Fruit fly (Drosophila melanogaster) whole organism, embryonic: Measurements from ENCODE around the gene wit.

Source experiments
- Asciz ChIP-seq: fragments of 200-800 bp; sonication (Bioruptor generic); optimal IDR thresholded peaks from 2 replicates; lab custom pipeline; 2017; ENCODE audit warnings: missing biosample characterization, mild to moderate bottlenecking, missing genetic modification characterization, missing genetic modification reagents
- BEAF-32 ChIP-seq: fragments of 200-800 bp; sonication (Bioruptor generic); optimal IDR thresholded peaks from 3 replicates; lab custom pipeline; 2017; ENCODE audit warnings: missing biosample characterization, missing genetic modification characterization, mild to moderate bottlenecking, moderate library complexity, missing genetic modification reagents
- CG10366 ChIP-seq: fragments of 200-800 bp; sonication (Bioruptor generic); IDR thresholded peaks from 2 replicates; pipeline ENCODE4 v1.3.6; 2022; ENCODE audit warnings: missing biosample characterization, missing genetic modification characterization
- CG11504 ChIP-seq: fragments of 200-800 bp; sonication (Bioruptor generic); optimal IDR thresholded peaks from 3 replicates; lab custom pipeline; 2019; ENCODE audit warnings: missing biosample characterization, mild to moderate bottlenecking, missing genetic modification characterization, moderate library complexity
- CG12104 ChIP-seq: fragments of 200-800 bp; sonication (Bioruptor generic); optimal IDR thresholded peaks from 3 replicates; lab custom pipeline; 2016; ENCODE audit warnings: missing biosample characterization, missing genetic modification characterization
- CG13287 ChIP-seq: fragments of 200-800 bp; sonication (Bioruptor generic); IDR thresholded peaks from 2 replicates; pipeline ENCODE4 v1.3.6; 2022; ENCODE audit warnings: missing biosample characterization, missing genetic modification characterization; ENCODE audit not compliant: partially characterized antibody
- CG13775 ChIP-seq: fragments of 200-800 bp; sonication (Bioruptor generic); optimal IDR thresholded peaks from 3 replicates; lab custom pipeline; 2017; ENCODE audit warnings: missing biosample characterization, mild to moderate bottlenecking, missing genetic modification characterization
- CG14050 ChIP-seq: fragments of 200-800 bp; sonication (Bioruptor generic); IDR thresholded peaks from 3 replicates; pipeline ENCODE4 v1.3.6; 2022; ENCODE audit warnings: missing biosample characterization, missing genetic modification characterization
- CG14667 ChIP-seq: fragments of 200-800 bp; sonication (Bioruptor generic); IDR thresholded peaks from 2 replicates; pipeline ENCODE4 v1.3.6; 2022; ENCODE audit warnings: missing biosample characterization, missing genetic modification characterization
- CG15479 ChIP-seq: fragments of 200-800 bp; sonication (Bioruptor generic); optimal IDR thresholded peaks from 3 replicates; lab custom pipeline; 2019; ENCODE audit warnings: missing biosample characterization, mild to moderate bottlenecking, missing genetic modification characterization, moderate library complexity
- CG1603 ChIP-seq: fragments of 200-800 bp; sonication (Bioruptor generic); optimal IDR thresholded peaks from 2 replicates; lab custom pipeline; 2019; ENCODE audit warnings: missing biosample characterization, mild to moderate bottlenecking, missing genetic modification characterization, moderate library complexity
- CG16813 ChIP-seq: fragments of 200-800 bp; sonication (Bioruptor generic); IDR thresholded peaks from 3 replicates; pipeline ENCODE4 v1.3.6; 2022; ENCODE audit warnings: missing biosample characterization, missing genetic modification characterization; ENCODE audit not compliant: partially characterized antibody
- CG17361 ChIP-seq: fragments of 200-800 bp; sonication (Bioruptor generic); IDR thresholded peaks from 3 replicates; pipeline ENCODE4 v1.3.6; 2022; ENCODE audit warnings: missing biosample characterization, missing genetic modification characterization
- CG17568 ChIP-seq: fragments of 200-800 bp; sonication (Bioruptor generic); optimal IDR thresholded peaks from 2 replicates; lab custom pipeline; 2018; ENCODE audit warnings: missing biosample characterization, mild to moderate bottlenecking, missing genetic modification characterization, moderate library complexity
- CG17612 ChIP-seq: fragments of 200-800 bp; sonication (Bioruptor generic); IDR thresholded peaks from 2 replicates; pipeline ENCODE4 v1.3.6; 2022; ENCODE audit warnings: missing biosample characterization, missing genetic modification characterization
- CG18011 ChIP-seq: fragments of 200-800 bp; sonication (Bioruptor generic); optimal IDR thresholded peaks from 2 replicates; lab custom pipeline; 2017; ENCODE audit warnings: missing biosample characterization, missing genetic modification characterization, mild to moderate bottlenecking, moderate library complexity, missing genotype
- CG18476 ChIP-seq: fragments of 200-800 bp; sonication (Bioruptor generic); optimal IDR thresholded peaks from 2 replicates; lab custom pipeline; 2016; ENCODE audit warnings: missing biosample characterization, mild to moderate bottlenecking, missing genetic modification characterization
- CG18619 ChIP-seq: fragments of 200-800 bp; sonication (Bioruptor generic); optimal IDR thresholded peaks from 3 replicates; lab custom pipeline; 2017; ENCODE audit warnings: missing biosample characterization, mild to moderate bottlenecking, missing genetic modification characterization
- CG30020 ChIP-seq: fragments of 200-800 bp; optimal IDR thresholded peaks from 2 replicates; lab custom pipeline; 2019; ENCODE audit warnings: missing biosample characterization, mild to moderate bottlenecking, missing genetic modification characterization, moderate library complexity
- CG30431 ChIP-seq: fragments of 200-800 bp; sonication (Bioruptor generic); optimal IDR thresholded peaks from 2 replicates; lab custom pipeline; 2017; ENCODE audit warnings: missing biosample characterization, missing genetic modification characterization
- CG3281 ChIP-seq: fragments of 200-800 bp; sonication (Bioruptor generic); optimal IDR thresholded peaks from 3 replicates; lab custom pipeline; 2017; ENCODE audit warnings: missing biosample characterization, mild to moderate bottlenecking, missing genetic modification characterization
- CG33213 ChIP-seq: fragments of 200-800 bp; sonication (Bioruptor generic); optimal IDR thresholded peaks from 3 replicates; lab custom pipeline; 2016; ENCODE audit warnings: missing biosample characterization, missing genetic modification characterization
- CG4730 ChIP-seq: fragments of 200-800 bp; sonication (Bioruptor generic); IDR thresholded peaks from 2 replicates; pipeline ENCODE4 v1.3.6; 2022; ENCODE audit warnings: missing biosample characterization, missing genetic modification characterization
- CG6689 ChIP-seq: fragments of 200-800 bp; sonication (Bioruptor generic); IDR thresholded peaks from 2 replicates; pipeline ENCODE4 v1.3.6; 2022; ENCODE audit warnings: missing biosample characterization, missing genetic modification characterization
- CG6791 ChIP-seq: fragments of 200-800 bp; sonication (Bioruptor generic); IDR thresholded peaks from 3 replicates; pipeline ENCODE4 v1.3.6; 2022; ENCODE audit warnings: missing biosample characterization, missing genetic modification characterization; ENCODE audit not compliant: partially characterized antibody
- CG7786 ChIP-seq: fragments of 200-800 bp; sonication (Bioruptor generic); optimal IDR thresholded peaks from 2 replicates; lab custom pipeline; 2016; ENCODE audit warnings: missing biosample characterization, missing genetic modification characterization
- CG8089 ChIP-seq: fragments of 200-800 bp; sonication (Bioruptor generic); optimal IDR thresholded peaks from 3 replicates; lab custom pipeline; 2016; ENCODE audit warnings: missing biosample characterization, missing genetic modification characterization
- CG8290 ChIP-seq, 3 experiments: fragments of 200-800 bp; sonication (Bioruptor generic); optimal IDR thresholded peaks; 2 replicates each; lab custom pipeline; 2016 to 2019; ENCODE audit warnings: missing biosample characterization in 3 of 3, missing genetic modification characterization in 3 of 3, mild to moderate bottlenecking in 2 of 3, moderate library complexity in 1 of 3
- CTCF ChIP-seq: fragments of 200-800 bp; sonication (Bioruptor generic); optimal IDR thresholded peaks from 2 replicates; lab custom pipeline; 2017; ENCODE audit warnings: missing biosample characterization, mild to moderate bottlenecking, missing genetic modification characterization, moderate library complexity
- Deaf1 ChIP-seq: fragments of 200-800 bp; optimal IDR thresholded peaks from 3 replicates; lab custom pipeline; 2019; ENCODE audit warnings: missing biosample characterization, mild to moderate bottlenecking, missing genetic modification characterization, moderate library complexity
- E2f2 ChIP-seq: fragments of 200-800 bp; sonication (Bioruptor generic); IDR thresholded peaks from 2 replicates; pipeline ENCODE4 v1.3.6; 2022; ENCODE audit warnings: missing biosample characterization, missing genetic modification characterization
- Elba2 ChIP-seq: fragments of 200-800 bp; sonication (Bioruptor generic); optimal IDR thresholded peaks from 3 replicates; lab custom pipeline; 2016; ENCODE audit warnings: missing biosample characterization, missing genetic modification characterization
- Gsc ChIP-seq: fragments of 200-800 bp; sonication (Bioruptor generic); IDR thresholded peaks from 2 replicates; pipeline ENCODE4 v1.3.6; 2022; ENCODE audit warnings: missing biosample characterization, missing genetic modification characterization
- HHEX ChIP-seq: fragments of 200-800 bp; sonication (Bioruptor generic); optimal IDR thresholded peaks from 3 replicates; lab custom pipeline; 2017; ENCODE audit warnings: missing biosample characterization, mild to moderate bottlenecking, missing genetic modification characterization, missing genetic modification reagents
- HLHmδ ChIP-seq: fragments of 200-800 bp; sonication (Bioruptor generic); optimal IDR thresholded peaks from 2 replicates; lab custom pipeline; 2018; ENCODE audit warnings: missing biosample characterization, mild to moderate bottlenecking, missing genetic modification characterization, moderate library complexity
- Hr51 ChIP-seq, 2 experiments: fragments of 200-800 bp; sonication (Bioruptor generic); optimal IDR thresholded peaks; 2 replicates in 1 of 2; 3 replicates in 1 of 2; lab custom pipeline; 2016 to 2018; ENCODE audit warnings: missing biosample characterization in 2 of 2, missing genetic modification characterization in 2 of 2, mild to moderate bottlenecking in 1 of 2, moderate library complexity in 1 of 2
- Sry-β ChIP-seq: fragments of 200-800 bp; sonication (Bioruptor generic); optimal IDR thresholded peaks from 2 replicates; lab custom pipeline; 2018; ENCODE audit warnings: missing biosample characterization, mild to moderate bottlenecking, missing genetic modification characterization, moderate library complexity
- Sry-δ ChIP-seq: fragments of 200-800 bp; sonication (Bioruptor generic); optimal IDR thresholded peaks from 2 replicates; lab custom pipeline; 2016; ENCODE audit warnings: missing biosample characterization, missing genetic modification characterization
- dmrt11E ChIP-seq: fragments of 200-800 bp; sonication (Bioruptor generic); optimal IDR thresholded peaks from 3 replicates; lab custom pipeline; 2018; ENCODE audit warnings: missing biosample characterization, mild to moderate bottlenecking, missing genetic modification characterization, moderate library complexity
- fd96Cb ChIP-seq: fragments of 200-800 bp; sonication (Bioruptor generic); optimal IDR thresholded peaks from 2 replicates; lab custom pipeline; 2018; ENCODE audit warnings: missing biosample characterization, mild to moderate bottlenecking, missing genetic modification characterization, moderate library complexity
- gfzf ChIP-seq: fragments of 200-800 bp; sonication (Bioruptor generic); optimal IDR thresholded peaks from 2 replicates; lab custom pipeline; 2016; ENCODE audit warnings: missing biosample characterization, mild to moderate bottlenecking, missing genetic modification characterization, moderate library complexity
- gro ChIP-seq: fragments of 200-800 bp; sonication (Bioruptor generic); optimal IDR thresholded peaks from 2 replicates; lab custom pipeline; 2016; ENCODE audit warnings: missing biosample characterization, missing genetic modification characterization
- ind ChIP-seq: fragments of 200-800 bp; sonication (Bioruptor generic); optimal IDR thresholded peaks from 3 replicates; lab custom pipeline; 2016; ENCODE audit warnings: missing biosample characterization, missing genetic modification characterization
- nerfin-1 ChIP-seq: fragments of 200-800 bp; sonication (Bioruptor generic); optimal IDR thresholded peaks from 3 replicates; lab custom pipeline; 2019; ENCODE audit warnings: missing biosample characterization, mild to moderate bottlenecking, missing genetic modification characterization, moderate library complexity
- onecut ChIP-seq: fragments of 200-800 bp; sonication (Bioruptor generic); IDR thresholded peaks from 2 replicates; pipeline ENCODE4 v1.3.6; 2022; ENCODE audit warnings: missing biosample characterization, missing genetic modification characterization
- pita ChIP-seq: fragments of 200-800 bp; sonication (Bioruptor generic); optimal IDR thresholded peaks from 2 replicates; lab custom pipeline; 2017; ENCODE audit warnings: missing biosample characterization, mild to moderate bottlenecking, missing genetic modification characterization
- tll ChIP-seq, 2 experiments: fragments of 200-800 bp in 1 of 2; fragments of >200 bp in 1 of 2; sonication (Bioruptor generic) in 1 of 2; optimal IDR thresholded peaks; 2 replicates each; lab custom pipeline; 2017 to 2019; ENCODE audit warnings: missing biosample characterization in 2 of 2, missing genetic modification characterization in 2 of 2, mild to moderate bottlenecking in 1 of 2, moderate library complexity in 1 of 2
- tx ChIP-seq: fragments of 200-800 bp; sonication (Bioruptor generic); optimal IDR thresholded peaks from 2 replicates; lab custom pipeline; 2016; ENCODE audit warnings: missing biosample characterization, missing genetic modification characterization

The wit gene

dm6 chr3L:4108844-4109494 is 37.5 kb upstream of the wit start (continued):
- peak; percentile 74 for TF ChIP-seq fd96Cb
- TF ChIP-seq CG17361 (GFP tag; lab: Robert Waterston, UW): peak; percentile 86
- peak; percentile 54 for TF ChIP-seq CG1603 (tag; lab: Kevin White, UChicago)
- peak; percentile 32 for TF ChIP-seq CG30020 (tag; lab: Kevin White, UChicago)
- no peak for TF ChIP-seq CTCF (GFP tag; lab: Kevin White, UChicago)
- TF ChIP-seq CG14050 (GFP tag; lab: Robert Waterston, UW): no peak; the same call in 2 of the 3 replicates
- peak; percentile 63 for TF ChIP-seq CG33213 (GFP tag; lab: Kevin White, UChicago)
- no peak for TF ChIP-seq Elba2 (GFP tag; lab: Kevin White, UChicago)
- TF ChIP-seq HHEX (GFP tag; lab: Kevin White, UChicago): peak; percentile 79
- TF ChIP-seq CG17568 (GFP tag; lab: Kevin White, UChicago): peak; percentile 68
- TF ChIP-seq CG7786 (GFP tag; lab: Kevin White, UChicago): peak; percentile 54
- peak; percentile 77 for TF ChIP-seq CG3281
- TF ChIP-seq gfzf: no peak
- no peak for TF ChIP-seq CG17612
- peak in 1 of 2 experiments; percentile 54 for TF ChIP-seq tll (GFP tag; optimal IDR thresholded peaks at IDR 0.05; lab: Kevin White, UChicago)
- peak; percentile 69 for TF ChIP-seq CG30431 (GFP tag; lab: Kevin White, UChicago)
- TF ChIP-seq CG8290 (GFP tag; optimal IDR thresholded peaks at IDR 0.05; lab: Kevin White, UChicago): peak; percentile 64
- peak in 1 of 2 experiments; percentile 50 for TF ChIP-seq CG8290 (tag; optimal IDR thresholded peaks at IDR 0.05; lab: Kevin White, UChicago)
- TF ChIP-seq CG16813 (GFP tag; lab: Robert Waterston, UW): no peak
- TF ChIP-seq CG6689 (GFP tag; lab: Robert Waterston, UW): peak; percentile 57; the same call in 1 of the 2 replicates
- TF ChIP-seq Sry-β (GFP tag; lab: Kevin White, UChicago): no peak
- TF ChIP-seq CG6791 (GFP tag; lab: Robert Waterston, UW): no peak
- no peak for TF ChIP-seq pita (GFP tag; lab: Kevin White, UChicago)
- peak; percentile 40 for TF ChIP-seq Deaf1 (tag; lab: Kevin White, UChicago)
- peak; percentile 58 for TF ChIP-seq CG10366
- TF ChIP-seq CG12104 (GFP tag; lab: Kevin White, UChicago): peak; percentile 82
- TF ChIP-seq CG11504 (tag; lab: Kevin White, UChicago): peak; percentile 85
- peak; percentile 38; the same call in 1 of the 2 replicates for TF ChIP-seq CG14667
- TF ChIP-seq CG18011 (GFP tag; lab: Kevin White, UChicago): peak; percentile 44
- TF ChIP-seq E2f2 (GFP tag; lab: Robert Waterston, UW): 0 out of 2 replicates have a peak, but pooled peaks have one; percentile 29
- peak; percentile 75 for TF ChIP-seq CG13775 (GFP tag; lab: Kevin White, UChicago)
- peak; percentile 75 for TF ChIP-seq dmrt11E (tag; lab: Kevin White, UChicago)
- TF ChIP-seq HLHmδ (GFP tag; lab: Kevin White, UChicago): no peak
- peak; percentile 39; the same call in 1 of the 2 replicates for TF ChIP-seq onecut (GFP tag; lab: Robert Waterston, UW)
- peak; percentile 61 for TF ChIP-seq nerfin-1 (tag; lab: Kevin White, UChicago)
- TF ChIP-seq gro (GFP tag; lab: Kevin White, UChicago): peak; percentile 32
- no peak for TF ChIP-seq CG13287 (GFP tag; lab: Robert Waterston, UW)
- peak; percentile 72 for TF ChIP-seq CG18619
- peak; percentile 79 for TF ChIP-seq ind (GFP tag; lab: Kevin White, UChicago)
- peak; percentile 73 for TF ChIP-seq Asciz (GFP tag; lab: Kevin White, UChicago)
- peak; percentile 49 for TF ChIP-seq tx (GFP tag; lab: Kevin White, UChicago)
- TF ChIP-seq CG8089 (GFP tag; lab: Kevin White, UChicago): peak; percentile 34
- no peak for TF ChIP-seq Gsc (GFP tag; lab: Robert Waterston, UW)
- TF ChIP-seq CG18476 (GFP tag; lab: Kevin White, UChicago): peak; percentile 42
- peak; percentile 51 to 82 for TF ChIP-seq Hr51 (GFP tag; optimal IDR thresholded peaks at IDR 0.05; lab: Kevin White, UChicago)
- no peak for TF ChIP-seq BEAF-32 (GFP tag; lab: Kevin White, UChicago)
- TF ChIP-seq CG4730: no peak
- no peak for TF ChIP-seq Sry-δ (GFP tag; lab: Kevin White, UChicago)
- TF ChIP-seq CG15479: no peak
